Worm (Caenorhabditis elegans) whole organism, midembryonic: Measurements from ENCODE around the gene Y73F8A.5.

Source experiments
- cog-1 ChIP-seq: sonication (generic microtip); optimal IDR thresholded peaks from 2 replicates; lab custom pipeline; 2016; ENCODE audit warnings: missing genetic modification characterization, missing compliant biosample characterization
- flt-1 ChIP-seq: fragments of 200-800 bp; sonication (Bioruptor generic); IDR thresholded peaks from 2 replicates; pipeline ENCODE4 v1.3.6; 2022; ENCODE audit warnings: missing genetic modification characterization, missing compliant biosample characterization
- klf-2 ChIP-seq: fragments of 200-800 bp; sonication (Bioruptor generic); conservative IDR thresholded peaks from 2 replicates; pipeline ENCODE4 v1.3.6; 2022; ENCODE audit warnings: missing genetic modification reagents, missing genetic modification characterization, missing compliant biosample characterization
- med-1 ChIP-seq: sonication (generic microtip); optimal IDR thresholded peaks from 2 replicates; lab custom pipeline; 2017; ENCODE audit warnings: missing genetic modification characterization, mild to moderate bottlenecking, missing compliant biosample characterization, antibody characterized with exemption, missing genetic modification reagents; ENCODE audit not compliant: insufficient read depth
- ref-1 ChIP-seq: fragments of 200-800 bp; sonication (Bioruptor generic); conservative IDR thresholded peaks from 2 replicates; pipeline ENCODE4 v1.3.6; 2022; ENCODE audit warnings: missing genetic modification reagents, missing genetic modification characterization, missing compliant biosample characterization
- tab-1 ChIP-seq: fragments of 200-800 bp; sonication (Bioruptor generic); IDR thresholded peaks from 2 replicates; pipeline ENCODE4 v1.3.6; 2022; ENCODE audit warnings: missing genetic modification characterization, missing compliant biosample characterization
- ztf-29 ChIP-seq: fragments of 200-800 bp; sonication (Bioruptor generic); IDR thresholded peaks from 2 replicates; pipeline ENCODE4 v1.3.6; 2022; ENCODE audit warnings: missing genetic modification reagents, missing genetic modification characterization, missing compliant biosample characterization

ce11 chrIV:15280219-15280618 is 20.6 kb downstream of the Y73F8A.5 start:
- TF ChIP-seq klf-2 (GFP tag; lab: Robert Waterston, UW) = no peak
- TF ChIP-seq flt-1 (GFP tag; lab: Robert Waterston, UW) = no peak
- TF ChIP-seq ztf-29 (GFP tag; lab: Robert Waterston, UW) = no peak
- TF ChIP-seq med-1 (GFP tag; lab: Kevin White, UChicago) = no peak
- no peak for TF ChIP-seq ref-1
- no peak for TF ChIP-seq cog-1 (tag; lab: Kevin White, UChicago)
- TF ChIP-seq tab-1 = no peak
